Fruit fly (Drosophila melanogaster) whole organism, wandering third instar larva: ENCODE measurements around the gene dmrt11E.

Source experiments
- Abd-B ChIP-seq: fragments of >200 bp; optimal IDR thresholded peaks from 2 replicates; lab custom pipeline; 2017; ENCODE audit warnings: missing biosample characterization, missing genetic modification characterization
- CG32264 ChIP-seq: fragments of 200-800 bp; sonication (Bioruptor generic); optimal IDR thresholded peaks from 2 replicates; lab custom pipeline; 2016; ENCODE audit warnings: missing biosample characterization, missing genetic modification characterization
- CG9705 ChIP-seq: fragments of 200-800 bp; sonication (Bioruptor generic); optimal IDR thresholded peaks from 2 replicates; lab custom pipeline; 2018; ENCODE audit warnings: missing biosample characterization, mild to moderate bottlenecking, missing genetic modification characterization
- CrebA ChIP-seq: fragments of 200-800 bp; sonication (Bioruptor generic); optimal IDR thresholded peaks from 2 replicates; lab custom pipeline; 2016; ENCODE audit warnings: missing biosample characterization, mild to moderate bottlenecking, missing genetic modification characterization, borderline replicate concordance
- Dfd ChIP-seq: fragments of >200 bp; optimal IDR thresholded peaks from 2 replicates; lab custom pipeline; 2017; ENCODE audit warnings: missing biosample characterization, missing genetic modification characterization
- Dif ChIP-seq: fragments of 200-275, 200-300 bp; sonication (Bioruptor generic); optimal IDR thresholded peaks from 2 replicates; lab custom pipeline; 2018; ENCODE audit warnings: missing biosample characterization, missing genetic modification characterization; ENCODE audit not compliant: partially characterized antibody
- GATAd ChIP-seq: sonication (Bioruptor generic); optimal IDR thresholded peaks from 2 replicates; lab custom pipeline; 2016; ENCODE audit warnings: missing biosample characterization, missing genetic modification characterization
- HLH106 ChIP-seq: fragments of 200-800 bp; optimal IDR thresholded peaks from 3 replicates; lab custom pipeline; 2019; ENCODE audit warnings: missing biosample characterization, mild to moderate bottlenecking, missing genetic modification characterization, moderate library complexity
- Hnf4 ChIP-seq: fragments of 200-800 bp; sonication (Bioruptor generic); optimal IDR thresholded peaks from 2 replicates; lab custom pipeline; 2016; ENCODE audit warnings: missing biosample characterization, mild to moderate bottlenecking, missing genetic modification characterization
- Hr78 ChIP-seq: fragments of >200 bp; optimal IDR thresholded peaks from 2 replicates; lab custom pipeline; 2017; ENCODE audit warnings: missing biosample characterization, missing genetic modification characterization
- Hr83 ChIP-seq: fragments of 200-300 bp; sonication (Bioruptor generic); optimal IDR thresholded peaks from 2 replicates; lab custom pipeline; 2016; ENCODE audit warnings: missing biosample characterization, mild to moderate bottlenecking, missing genetic modification characterization, moderate library complexity; ENCODE audit not compliant: poor library complexity, severe bottlenecking
- Jra ChIP-seq: sonication (Bioruptor generic); optimal IDR thresholded peaks from 2 replicates; lab custom pipeline; 2016; ENCODE audit warnings: missing biosample characterization, missing genetic modification characterization
- Mio ChIP-seq: sonication (Bioruptor generic); optimal IDR thresholded peaks from 2 replicates; lab custom pipeline; 2016; ENCODE audit warnings: missing biosample characterization, missing genetic modification characterization
- Myc ChIP-seq: fragments of >200 bp; optimal IDR thresholded peaks from 2 replicates; lab custom pipeline; 2017
- N ChIP-seq: fragments of >200 bp; optimal IDR thresholded peaks from 2 replicates; lab custom pipeline; 2018; ENCODE audit warnings: missing biosample characterization, missing external identifiers, missing genetic modification characterization
- OdsH ChIP-seq: fragments of 200-800 bp; sonication (Bioruptor generic); optimal IDR thresholded peaks from 2 replicates; lab custom pipeline; 2016; ENCODE audit warnings: missing biosample characterization, mild to moderate bottlenecking, missing genetic modification characterization
- Rel ChIP-seq, 2 experiments: fragments of 200-800 bp; sonication (Bioruptor generic) in 1 of 2; optimal IDR thresholded peaks; 2 replicates in 1 of 2; 3 replicates in 1 of 2; lab custom pipeline; 2016 to 2019; ENCODE audit warnings: mild to moderate bottlenecking in 2 of 2, missing biosample characterization in 2 of 2, missing genetic modification characterization in 2 of 2, moderate library complexity in 1 of 2
- Sp1 ChIP-seq: fragments of 200-800 bp; sonication (Bioruptor generic); optimal IDR thresholded peaks from 3 replicates; lab custom pipeline; 2019; ENCODE audit warnings: missing biosample characterization, mild to moderate bottlenecking, missing genetic modification characterization, moderate library complexity
- Vsx2 ChIP-seq: fragments of 200-300, 225-300 bp; sonication (Bioruptor generic); optimal IDR thresholded peaks from 2 replicates; lab custom pipeline; 2018; ENCODE audit warnings: missing biosample characterization, missing genetic modification characterization; ENCODE audit not compliant: partially characterized antibody
- br ChIP-seq: fragments of 200-800 bp; sonication (Bioruptor generic); optimal IDR thresholded peaks from 2 replicates; lab custom pipeline; 2016; ENCODE audit warnings: missing biosample characterization, missing genetic modification characterization
- brk ChIP-seq: fragments of 200-800 bp; sonication (Bioruptor generic); optimal IDR thresholded peaks from 2 replicates; lab custom pipeline; 2016; ENCODE audit warnings: missing biosample characterization, mild to moderate bottlenecking, missing genetic modification characterization
- dl ChIP-seq, 2 experiments: fragments of 175-275, 200-275 bp in 1 of 2; fragments of 200-275 bp in 1 of 2; sonication (Bioruptor generic); optimal IDR thresholded peaks; lab custom pipeline; 2018; ENCODE audit warnings: mild to moderate bottlenecking in 2 of 2, missing biosample characterization in 2 of 2, missing genetic modification characterization in 2 of 2, moderate library complexity in 2 of 2; ENCODE audit not compliant: partially characterized antibody in 2 of 2, insufficient read depth in 1 of 2
- dmrt93B ChIP-seq: fragments of 200-800 bp; sonication (Bioruptor generic); optimal IDR thresholded peaks from 2 replicates; lab custom pipeline; 2018; ENCODE audit warnings: missing biosample characterization, mild to moderate bottlenecking, missing genetic modification characterization
- dsf ChIP-seq: sonication (Bioruptor generic); optimal IDR thresholded peaks from 2 replicates; lab custom pipeline; 2016; ENCODE audit warnings: missing biosample characterization, missing genetic modification characterization, borderline replicate concordance
- ey ChIP-seq: fragments of 200-800 bp; sonication (Bioruptor generic); optimal IDR thresholded peaks from 2 replicates; lab custom pipeline; 2016; ENCODE audit warnings: missing biosample characterization, missing genetic modification characterization
- foxo ChIP-seq, 2 experiments: fragments of 200-800 bp; sonication (Bioruptor generic); optimal IDR thresholded peaks; 2 replicates in 1 of 2; 3 replicates in 1 of 2; lab custom pipeline; 2016 to 2017; ENCODE audit warnings: missing biosample characterization in 2 of 2, missing genetic modification characterization in 2 of 2
- fru ChIP-seq: fragments of 200-800 bp; sonication (Bioruptor generic); optimal IDR thresholded peaks from 3 replicates; lab custom pipeline; 2016; ENCODE audit warnings: missing biosample characterization, mild to moderate bottlenecking, missing genetic modification characterization
- h ChIP-seq: fragments of 200-800 bp; sonication (Bioruptor generic); optimal IDR thresholded peaks from 3 replicates; lab custom pipeline; 2016; ENCODE audit warnings: missing biosample characterization, mild to moderate bottlenecking, missing genetic modification characterization
- jim ChIP-seq: fragments of 175-275, 200-325 bp; sonication (Bioruptor generic); optimal IDR thresholded peaks from 2 replicates; lab custom pipeline; 2016; ENCODE audit warnings: missing biosample characterization, mild to moderate bottlenecking, missing genetic modification characterization
- lola ChIP-seq: fragments of >200 bp; optimal IDR thresholded peaks from 2 replicates; lab custom pipeline; 2017; ENCODE audit warnings: missing biosample characterization, missing genetic modification characterization
- pan ChIP-seq: fragments of >200 bp; optimal IDR thresholded peaks from 2 replicates; lab custom pipeline; 2017
- psq ChIP-seq: fragments of 200-800 bp; sonication (Bioruptor generic); optimal IDR thresholded peaks from 3 replicates; lab custom pipeline; 2017; ENCODE audit warnings: missing biosample characterization, mild to moderate bottlenecking, missing genetic modification characterization, moderate library complexity
- rgr ChIP-seq: fragments of 200-800 bp; sonication (Bioruptor generic); optimal IDR thresholded peaks from 3 replicates; lab custom pipeline; 2016; ENCODE audit warnings: missing biosample characterization, mild to moderate bottlenecking, missing genetic modification characterization
- sage ChIP-seq: fragments of 200-800 bp; sonication (Bioruptor generic); optimal IDR thresholded peaks from 2 replicates; lab custom pipeline; 2016; ENCODE audit warnings: missing biosample characterization, mild to moderate bottlenecking, missing genetic modification characterization
- sv ChIP-seq: fragments of 200-800 bp; sonication (Bioruptor generic); optimal IDR thresholded peaks from 3 replicates; lab custom pipeline; 2016; ENCODE audit warnings: missing biosample characterization, missing genetic modification characterization
- tai ChIP-seq: sonication (Bioruptor generic); optimal IDR thresholded peaks from 2 replicates; lab custom pipeline; 2016; ENCODE audit warnings: missing biosample characterization, missing genetic modification characterization
- usp ChIP-seq: fragments of >200 bp; optimal IDR thresholded peaks from 2 replicates; lab custom pipeline; 2017; ENCODE audit warnings: missing biosample characterization, missing genetic modification characterization
- woc ChIP-seq: sonication (Bioruptor generic); optimal IDR thresholded peaks from 2 replicates; lab custom pipeline; 2016; ENCODE audit warnings: missing biosample characterization, mild to moderate bottlenecking, missing genetic modification characterization

The dmrt11E gene

dm6 chrX:13320697-13321445 lies 47.1 kb upstream of the dmrt11E start:
- peak; percentile 20 for TF ChIP-seq dmrt93B
- TF ChIP-seq woc (GFP tag; lab: Kevin White, UChicago) = no peak
- TF ChIP-seq OdsH (GFP tag; lab: Kevin White, UChicago) = no peak
- peak in 1 of 2 experiments; percentile 34 for TF ChIP-seq foxo (GFP tag; optimal IDR thresholded peaks at IDR 0.05; lab: Kevin White, UChicago)
- peak; percentile 24 for TF ChIP-seq HLH106 (tag; lab: Kevin White, UChicago)
- peak; percentile 30 for TF ChIP-seq h
- no peak for TF ChIP-seq pan (lab: Kevin White, UChicago)
- no peak for TF ChIP-seq Abd-B (GFP tag; lab: Kevin White, UChicago)
- TF ChIP-seq ey (GFP tag; lab: Kevin White, UChicago) = no peak
- TF ChIP-seq Rel (GFP tag; optimal IDR thresholded peaks at IDR 0.05; lab: Kevin White, UChicago) = no peak
- peak; percentile 37 for TF ChIP-seq Rel (tag; optimal IDR thresholded peaks at IDR 0.05; lab: Kevin White, UChicago)

dm6 chrX:13322405-13322804 lies 45.6 kb upstream of the dmrt11E start:
- no peak for TF ChIP-seq Mio
- TF ChIP-seq Hr78 (GFP tag; lab: Kevin White, UChicago) = no peak
- no peak for TF ChIP-seq dmrt93B
- no peak for TF ChIP-seq brk
- no peak for TF ChIP-seq CrebA
- no peak for TF ChIP-seq ey (GFP tag; lab: Kevin White, UChicago)
- no peak for TF ChIP-seq usp (GFP tag; lab: Kevin White, UChicago)
- no peak for TF ChIP-seq Dif (GFP tag; lab: Kevin White, UChicago)
- TF ChIP-seq Jra (GFP tag; lab: Kevin White, UChicago) = no peak
- TF ChIP-seq CG32264 = no peak
- TF ChIP-seq br = no peak
- no peak for TF ChIP-seq Hr83 (GFP tag; lab: Kevin White, UChicago)
- TF ChIP-seq tai = no peak
- no peak for TF ChIP-seq Rel (GFP tag; optimal IDR thresholded peaks at IDR 0.05; lab: Kevin White, UChicago)
- no peak for TF ChIP-seq Rel (tag; optimal IDR thresholded peaks at IDR 0.05; lab: Kevin White, UChicago)

- no peak for TF ChIP-seq sage (GFP tag; lab: Kevin White, UChicago)
- TF ChIP-seq HLH106 (tag; lab: Kevin White, UChicago) = peak; percentile 65
- TF ChIP-seq Hr83 (GFP tag; lab: Kevin White, UChicago) = no peak
- TF ChIP-seq CrebA = no peak
- peak; percentile 59 for TF ChIP-seq psq (GFP tag; lab: Kevin White, UChicago)
- TF ChIP-seq GATAd = no peak
- TF ChIP-seq jim (GFP tag; lab: Kevin White, UChicago) = no peak
- TF ChIP-seq Jra (GFP tag; lab: Kevin White, UChicago) = peak; percentile 22
- TF ChIP-seq dmrt93B = peak; percentile 49
- no peak for TF ChIP-seq dl (GFP tag; optimal IDR thresholded peaks at IDR 0.05; lab: Kevin White, UChicago; ENCODE audit: insufficient read depth in 1 of 2, partially characterized antibody in 2 of 2)
- peak; percentile 66 for TF ChIP-seq fru (GFP tag; lab: Kevin White, UChicago)
- peak; percentile 32 for TF ChIP-seq woc (GFP tag; lab: Kevin White, UChicago)
- peak; percentile 79 for TF ChIP-seq br
- TF ChIP-seq Vsx2 (GFP tag; lab: Kevin White, UChicago) = no peak
- TF ChIP-seq N (GFP tag; lab: Kevin White, UChicago) = no peak
- peak; percentile 75 for TF ChIP-seq h
- TF ChIP-seq Rel (GFP tag; optimal IDR thresholded peaks at IDR 0.05; lab: Kevin White, UChicago) = no peak
- no peak for TF ChIP-seq Rel (tag; optimal IDR thresholded peaks at IDR 0.05; lab: Kevin White, UChicago)
- TF ChIP-seq CG9705 (GFP tag; lab: Kevin White, UChicago) = no peak
- no peak for TF ChIP-seq Hr78 (GFP tag; lab: Kevin White, UChicago)
- peak; percentile 15 for TF ChIP-seq brk
- TF ChIP-seq Dfd (GFP tag; lab: Kevin White, UChicago) = no peak
- TF ChIP-seq CG32264 = peak; percentile 2
- peak; percentile 79 for TF ChIP-seq ey (GFP tag; lab: Kevin White, UChicago)
- TF ChIP-seq tai = no peak
- no peak for TF ChIP-seq lola (GFP tag; lab: Kevin White, UChicago)
- TF ChIP-seq Sp1 = peak; percentile 46
- TF ChIP-seq Dif (GFP tag; lab: Kevin White, UChicago) = no peak
- TF ChIP-seq OdsH (GFP tag; lab: Kevin White, UChicago) = peak; percentile 67
- TF ChIP-seq sv (GFP tag; lab: Kevin White, UChicago) = peak; percentile 13
- no peak for TF ChIP-seq Mio
- TF ChIP-seq foxo (GFP tag; optimal IDR thresholded peaks at IDR 0.05; lab: Kevin White, UChicago) = peak in 1 of 2 experiments; percentile 37
- TF ChIP-seq rgr (GFP tag; lab: Kevin White, UChicago) = peak; percentile 72
- no peak for TF ChIP-seq usp (GFP tag; lab: Kevin White, UChicago)
- no peak for TF ChIP-seq Abd-B (GFP tag; lab: Kevin White, UChicago)
- TF ChIP-seq dsf (GFP tag; lab: Kevin White, UChicago) = peak; percentile 24
- TF ChIP-seq Myc = no peak
- TF ChIP-seq Hnf4 (GFP tag; lab: Kevin White, UChicago) = peak; percentile 61
Measured at dm6 chrX:13323114-13323513, 44.9 kb upstream of the dmrt11E start.
